Fruit fly (Drosophila melanogaster) whole organism, embryonic: Measurements from ENCODE around the gene Men.

ENCODE experiments used
- CG10147 ChIP-seq: fragments of 200-800 bp; sonication (Bioruptor generic); optimal IDR thresholded peaks from 2 replicates; lab custom pipeline; 2019; ENCODE audit warnings: missing biosample characterization, mild to moderate bottlenecking, missing genetic modification characterization, moderate library complexity
- CG10321 ChIP-seq: fragments of 200-800 bp; sonication (Bioruptor generic); IDR thresholded peaks from 2 replicates; pipeline ENCODE4 v1.3.6; 2022; ENCODE audit warnings: missing biosample characterization, missing genetic modification characterization
- CG10654 ChIP-seq: fragments of 200-800 bp; sonication (Bioruptor generic); optimal IDR thresholded peaks from 2 replicates; lab custom pipeline; 2016; ENCODE audit warnings: missing biosample characterization, missing genetic modification characterization
- CG11093 ChIP-seq: fragments of 200-800 bp; sonication (Bioruptor generic); IDR thresholded peaks from 3 replicates; pipeline ENCODE4 v1.3.6; 2022; ENCODE audit warnings: missing biosample characterization, missing genetic modification characterization
- CG11456 ChIP-seq: fragments of 200-800 bp; sonication (Bioruptor generic); IDR thresholded peaks from 3 replicates; pipeline ENCODE4 v1.3.6; 2022; ENCODE audit warnings: missing biosample characterization, missing genetic modification characterization
- CG17568 ChIP-seq: fragments of 200-800 bp; sonication (Bioruptor generic); optimal IDR thresholded peaks from 2 replicates; lab custom pipeline; 2018; ENCODE audit warnings: missing biosample characterization, mild to moderate bottlenecking, missing genetic modification characterization, moderate library complexity
- CG18476 ChIP-seq: fragments of 200-800 bp; sonication (Bioruptor generic); optimal IDR thresholded peaks from 2 replicates; lab custom pipeline; 2016; ENCODE audit warnings: missing biosample characterization, mild to moderate bottlenecking, missing genetic modification characterization
- CG18764 ChIP-seq: fragments of 200-800 bp; sonication (Bioruptor generic); optimal IDR thresholded peaks from 3 replicates; lab custom pipeline; 2016; ENCODE audit warnings: missing biosample characterization, missing genetic modification characterization
- CG31365 ChIP-seq: fragments of 200-800 bp; sonication (Bioruptor generic); optimal IDR thresholded peaks from 2 replicates; lab custom pipeline; 2018; ENCODE audit warnings: missing biosample characterization, mild to moderate bottlenecking, missing genetic modification characterization
- CG33213 ChIP-seq: fragments of 200-800 bp; sonication (Bioruptor generic); optimal IDR thresholded peaks from 3 replicates; lab custom pipeline; 2016; ENCODE audit warnings: missing biosample characterization, missing genetic modification characterization
- CG34224 ChIP-seq: fragments of 200-800 bp; sonication (Bioruptor generic); IDR thresholded peaks from 3 replicates; pipeline ENCODE4 v1.3.6; 2022; ENCODE audit warnings: missing biosample characterization, missing genetic modification characterization; ENCODE audit not compliant: partially characterized antibody
- CG34422 ChIP-seq: fragments of 200-800 bp; sonication (Bioruptor generic); IDR thresholded peaks from 3 replicates; pipeline ENCODE4 v1.3.6; 2022; ENCODE audit warnings: missing biosample characterization, missing genetic modification characterization
- CG6689 ChIP-seq: fragments of 200-800 bp; sonication (Bioruptor generic); IDR thresholded peaks from 2 replicates; pipeline ENCODE4 v1.3.6; 2022; ENCODE audit warnings: missing biosample characterization, missing genetic modification characterization
- CG6813 ChIP-seq: fragments of 200-800 bp; sonication (Bioruptor generic); optimal IDR thresholded peaks from 2 replicates; lab custom pipeline; 2017; ENCODE audit warnings: missing biosample characterization, missing genetic modification characterization, mild to moderate bottlenecking, moderate library complexity, missing genetic modification reagents
- CG8359 ChIP-seq: fragments of 200-800 bp; sonication (Bioruptor generic); optimal IDR thresholded peaks from 2 replicates; lab custom pipeline; 2017; ENCODE audit warnings: missing biosample characterization, mild to moderate bottlenecking, missing genetic modification characterization, borderline replicate concordance
- CG9817 ChIP-seq: fragments of 200-800 bp; sonication (Bioruptor generic); optimal IDR thresholded peaks from 2 replicates; lab custom pipeline; 2018; ENCODE audit warnings: missing biosample characterization, mild to moderate bottlenecking, missing genetic modification characterization, moderate library complexity
- Camta ChIP-seq: fragments of 200-800 bp; sonication (Bioruptor generic); optimal IDR thresholded peaks from 2 replicates; lab custom pipeline; 2016; ENCODE audit warnings: missing biosample characterization, missing genetic modification characterization
- CrebB ChIP-seq: fragments of 200-800 bp; sonication (Bioruptor generic); optimal IDR thresholded peaks from 3 replicates; lab custom pipeline; 2018; ENCODE audit warnings: missing biosample characterization, mild to moderate bottlenecking, missing genetic modification characterization
- D ChIP-seq, 2 experiments: fragments of 200-800 bp in 1 of 2; fragments of >200 bp in 1 of 2; sonication (Bioruptor generic) in 1 of 2; optimal IDR thresholded peaks; 2 replicates in 1 of 2; 3 replicates in 1 of 2; lab custom pipeline; 2017; ENCODE audit warnings: mild to moderate bottlenecking in 1 of 2, missing biosample characterization in 1 of 2, missing genetic modification characterization in 1 of 2, missing genetic modification reagents in 1 of 2
- Dfd ChIP-seq, 2 experiments: fragments of >200 bp; optimal IDR thresholded peaks; 2 replicates each; lab custom pipeline; 2017; ENCODE audit warnings: missing biosample characterization in 2 of 2, missing genetic modification characterization in 2 of 2
- Drgx ChIP-seq: fragments of 200-800 bp; sonication (Bioruptor generic); IDR thresholded peaks from 2 replicates; pipeline ENCODE4 v1.3.6; 2022; ENCODE audit warnings: missing biosample characterization, missing genetic modification characterization
- Eip74EF ChIP-seq, 2 experiments: fragments of 200-800 bp in 1 of 2; fragments of >200 bp in 1 of 2; sonication (Bioruptor generic) in 1 of 2; optimal IDR thresholded peaks; 2 replicates each; lab custom pipeline; 2017 to 2019; ENCODE audit warnings: missing biosample characterization in 2 of 2, missing genetic modification characterization in 2 of 2, mild to moderate bottlenecking in 1 of 2, moderate library complexity in 1 of 2
- Hmx ChIP-seq: fragments of 200-800 bp; sonication (Bioruptor generic); optimal IDR thresholded peaks from 2 replicates; lab custom pipeline; 2016; ENCODE audit warnings: missing biosample characterization, missing genetic modification characterization
- NfI ChIP-seq: fragments of 200-800 bp; sonication (Bioruptor generic); optimal IDR thresholded peaks from 3 replicates; lab custom pipeline; 2018; ENCODE audit warnings: missing biosample characterization, mild to moderate bottlenecking, missing genetic modification characterization, moderate library complexity
- Pdp1 ChIP-seq, 2 experiments: fragments of 200-800 bp; sonication (Bioruptor generic); optimal IDR thresholded peaks; 3 replicates each; lab custom pipeline; 2016; ENCODE audit warnings: missing biosample characterization in 2 of 2, missing genetic modification characterization in 2 of 2, mild to moderate bottlenecking in 1 of 2, moderate library complexity in 1 of 2
- Rx ChIP-seq: fragments of 200-800 bp; sonication (Bioruptor generic); IDR thresholded peaks from 2 replicates; pipeline ENCODE4 v1.3.6; 2022; ENCODE audit warnings: missing biosample characterization, missing genetic modification characterization
- Sox102F ChIP-seq: fragments of 200-800 bp; sonication (Bioruptor generic); optimal IDR thresholded peaks from 2 replicates; lab custom pipeline; 2018; ENCODE audit warnings: missing biosample characterization, mild to moderate bottlenecking, missing genetic modification characterization, moderate library complexity
- bab2 ChIP-seq: fragments of 200-800 bp; sonication (Bioruptor generic); optimal IDR thresholded peaks from 2 replicates; lab custom pipeline; 2016; ENCODE audit warnings: missing biosample characterization, missing genetic modification characterization
- bcd ChIP-seq: fragments of 200-800 bp; sonication (Bioruptor generic); optimal IDR thresholded peaks from 2 replicates; lab custom pipeline; 2017; ENCODE audit warnings: missing biosample characterization, mild to moderate bottlenecking, missing genetic modification characterization
- bowl ChIP-seq: fragments of 200-800 bp; sonication (Bioruptor generic); IDR thresholded peaks from 2 replicates; pipeline ENCODE4 v1.3.6; 2022; ENCODE audit warnings: missing biosample characterization, missing genetic modification characterization
- br ChIP-seq: fragments of >200 bp; optimal IDR thresholded peaks from 2 replicates; lab custom pipeline; 2017
- corto ChIP-seq: fragments of 200-800 bp; sonication (Bioruptor generic); optimal IDR thresholded peaks from 2 replicates; lab custom pipeline; 2016; ENCODE audit warnings: missing biosample characterization, mild to moderate bottlenecking, missing genetic modification characterization, moderate library complexity
- crol ChIP-seq: fragments of 200-800 bp; sonication (Bioruptor generic); IDR thresholded peaks from 2 replicates; pipeline ENCODE4 v1.3.6; 2022; ENCODE audit warnings: missing biosample characterization, missing genetic modification characterization
- disco-r ChIP-seq: fragments of 200-800 bp; sonication (Bioruptor generic); optimal IDR thresholded peaks from 2 replicates; lab custom pipeline; 2016; ENCODE audit warnings: missing biosample characterization, missing genetic modification characterization
- dmrt99B ChIP-seq: fragments of 200-800 bp; sonication (Bioruptor generic); optimal IDR thresholded peaks from 2 replicates; lab custom pipeline; 2018; ENCODE audit warnings: missing biosample characterization, mild to moderate bottlenecking, missing genetic modification characterization, moderate library complexity
- ewg ChIP-seq: fragments of 200-800 bp; sonication (Bioruptor generic); optimal IDR thresholded peaks from 3 replicates; lab custom pipeline; 2017; ENCODE audit warnings: mild to moderate bottlenecking, missing biosample characterization, missing genetic modification reagents, missing genetic modification characterization
- eyg ChIP-seq: fragments of 200-800 bp; sonication (Bioruptor generic); optimal IDR thresholded peaks from 3 replicates; lab custom pipeline; 2016; ENCODE audit warnings: missing biosample characterization, missing genetic modification characterization
- fru ChIP-seq: fragments of >200 bp; optimal IDR thresholded peaks from 2 replicates; lab custom pipeline; 2017
- gcm ChIP-seq: fragments of 200-800 bp; sonication (Bioruptor generic); optimal IDR thresholded peaks from 2 replicates; lab custom pipeline; 2019; ENCODE audit warnings: missing biosample characterization, mild to moderate bottlenecking, missing genetic modification characterization, moderate library complexity
- gem ChIP-seq: fragments of 200-800 bp; sonication (Bioruptor generic); optimal IDR thresholded peaks from 2 replicates; lab custom pipeline; 2019; ENCODE audit warnings: missing biosample characterization, mild to moderate bottlenecking, missing genetic modification characterization, moderate library complexity
- grau ChIP-seq: fragments of 200-800 bp; optimal IDR thresholded peaks from 3 replicates; lab custom pipeline; 2019; ENCODE audit warnings: missing biosample characterization, mild to moderate bottlenecking, missing genetic modification characterization, moderate library complexity
- grn ChIP-seq: fragments of 200-800 bp; sonication (Bioruptor generic); optimal IDR thresholded peaks from 3 replicates; lab custom pipeline; 2017; ENCODE audit warnings: missing biosample characterization, missing genetic modification characterization
- luna ChIP-seq: fragments of 200-800 bp; sonication (Bioruptor generic); optimal IDR thresholded peaks from 2 replicates; lab custom pipeline; 2016; ENCODE audit warnings: missing biosample characterization, missing genetic modification characterization
- pan ChIP-seq, 4 experiments: fragments of >200 bp in 3 of 4; fragments of 200-800 bp in 1 of 4; sonication (Bioruptor generic) in 1 of 4; optimal IDR thresholded peaks in 3 of 4; IDR thresholded peaks in 1 of 4; 2 replicates each; pipeline versions ENCODE4 v1.3.6 to Lab custom; 2017 to 2022; ENCODE audit warnings: missing biosample characterization in 2 of 4, missing genetic modification characterization in 2 of 4, mixed read lengths in 1 of 4
- sd ChIP-seq: fragments of 200-800 bp; sonication (Bioruptor generic); optimal IDR thresholded peaks from 3 replicates; lab custom pipeline; 2018; ENCODE audit warnings: missing biosample characterization, mild to moderate bottlenecking, missing genetic modification characterization, moderate library complexity
- sens-2 ChIP-seq: fragments of 200-800 bp; sonication (Bioruptor generic); IDR thresholded peaks from 2 replicates; pipeline ENCODE4 v1.3.6; 2022; ENCODE audit warnings: missing biosample characterization, missing genetic modification characterization
- slou ChIP-seq: fragments of 200-800 bp; sonication (Bioruptor generic); optimal IDR thresholded peaks from 3 replicates; lab custom pipeline; 2016; ENCODE audit warnings: missing biosample characterization, missing genetic modification characterization
- toy ChIP-seq: fragments of 200-800 bp; sonication (Bioruptor generic); IDR thresholded peaks from 2 replicates; pipeline ENCODE4 v1.3.6; 2022; ENCODE audit warnings: missing biosample characterization, missing genetic modification characterization
- trh ChIP-seq: fragments of 200-800 bp; sonication (Bioruptor generic); optimal IDR thresholded peaks from 2 replicates; lab custom pipeline; 2016; ENCODE audit warnings: missing biosample characterization, missing genetic modification characterization
- unc-4 ChIP-seq: fragments of 200-800 bp; sonication (Bioruptor generic); IDR thresholded peaks from 2 replicates; pipeline ENCODE4 v1.3.6; 2022; ENCODE audit warnings: missing biosample characterization, missing genetic modification characterization; ENCODE audit not compliant: partially characterized antibody
- z ChIP-seq: fragments of 200-800 bp; sonication (Bioruptor generic); IDR thresholded peaks from 3 replicates; pipeline ENCODE4 v1.3.6; 2022; ENCODE audit warnings: missing biosample characterization, missing genetic modification characterization

Gene Men

DNA sequence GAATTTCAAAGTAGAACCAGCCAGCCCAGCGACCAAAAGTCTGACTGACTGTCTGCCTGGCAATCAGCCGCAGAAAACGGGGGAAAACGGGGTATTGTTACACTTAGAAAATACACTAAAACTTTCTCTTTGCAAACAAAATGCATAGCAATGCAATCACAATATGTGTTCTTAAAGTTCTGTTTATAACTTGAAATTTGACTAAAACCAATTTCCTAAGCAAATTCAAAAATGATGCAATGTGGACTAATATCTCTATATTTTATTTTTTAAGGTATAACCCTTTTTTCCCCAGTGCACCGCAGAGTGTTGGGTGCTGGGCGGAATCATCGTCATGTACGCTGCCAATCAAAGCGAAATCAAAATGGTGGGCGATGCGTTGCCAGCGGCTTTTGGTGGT, 28.8 kb upstream of the Men start (continued):
- TF ChIP-seq sd (tag; lab: Kevin White, UChicago) (no peak), luna (GFP tag; lab: Kevin White, UChicago) (no peak), CrebB (tag; lab: Kevin White, UChicago) (no peak), disco-r (GFP tag; lab: Kevin White, UChicago) (no peak), bab2 (GFP tag; lab: Kevin White, UChicago) (peak; percentile 21), CG34422 (GFP tag; lab: Robert Waterston, UW) (no peak), CG11093 (GFP tag; lab: Robert Waterston, UW) (no peak), slou (no peak), br (no peak), ewg (GFP tag; lab: Kevin White, UChicago) (no peak), z (GFP tag; lab: Robert Waterston, UW) (no peak), Hmx (GFP tag; lab: Kevin White, UChicago) (no peak), crol (GFP tag; lab: Robert Waterston, UW) (no peak), CG33213 (GFP tag; lab: Kevin White, UChicago) (no peak), Eip74EF (GFP tag; optimal IDR thresholded peaks at IDR 0.05; lab: Kevin White, UChicago) (no peak), CG10147 (GFP tag; lab: Kevin White, UChicago) (no peak), corto (GFP tag; lab: Kevin White, UChicago) (no peak), toy (no peak), gem (tag; lab: Kevin White, UChicago) (peak; percentile 65), grn (GFP tag; lab: Kevin White, UChicago) (no peak), pan (optimal IDR thresholded peaks at IDR 0.05; lab: Kevin White, UChicago) (no peak), pan (GFP tag; optimal IDR thresholded peaks at IDR 0.05 in 1 of 2, IDR thresholded peaks at IDR 0.05 in 1 of 2) (peak in 1 of 2 experiments; percentile 12), CG9817 (peak; percentile 32), CG18764 (no peak), CG8359 (no peak), CG31365 (tag; lab: Kevin White, UChicago) (no peak), unc-4 (GFP tag; lab: Robert Waterston, UW) (no peak), fru (no peak), Dfd (GFP tag; optimal IDR thresholded peaks at IDR 0.05; lab: Kevin White, UChicago) (no peak), Drgx (GFP tag; lab: Robert Waterston, UW) (no peak), CG18476 (GFP tag; lab: Kevin White, UChicago) (no peak), sens-2 (GFP tag; lab: Robert Waterston, UW) (no peak), eyg (no peak), Sox102F (GFP tag; lab: Kevin White, UChicago) (peak; percentile 46), Rx (GFP tag; lab: Robert Waterston, UW) (no peak), Pdp1 (GFP tag; optimal IDR thresholded peaks at IDR 0.05; lab: Kevin White, UChicago) (peak in 1 of 2 experiments; percentile 7), dmrt99B (tag; lab: Kevin White, UChicago) (peak; percentile 54), CG11456 (GFP tag; lab: Robert Waterston, UW) (no peak), trh (GFP tag; lab: Kevin White, UChicago) (no peak), Camta (GFP tag; lab: Kevin White, UChicago) (no peak), bcd (peak; percentile 10), CG10654 (GFP tag; lab: Kevin White, UChicago) (no peak), grau (tag; lab: Kevin White, UChicago) (no peak), CG17568 (GFP tag; lab: Kevin White, UChicago) (no peak), NfI (no peak), CG34224 (GFP tag; lab: Robert Waterston, UW) (no peak), bowl (GFP tag; lab: Robert Waterston, UW) (no peak), CG10321 (no peak), gcm (GFP tag; lab: Kevin White, UChicago) (no peak), CG6813 (peak; percentile 3), CG6689 (GFP tag; lab: Robert Waterston, UW) (peak; percentile 9; the same call in 1 of the 2 replicates), D (optimal IDR thresholded peaks at IDR 0.05; lab: Kevin White, UChicago) (no peak), D (GFP tag; optimal IDR thresholded peaks at IDR 0.05; lab: Kevin White, UChicago) (no peak)
